Fruit fly (Drosophila melanogaster): ENCODE data around the gene RasGAP1.

Gene RasGAP1

DNA sequence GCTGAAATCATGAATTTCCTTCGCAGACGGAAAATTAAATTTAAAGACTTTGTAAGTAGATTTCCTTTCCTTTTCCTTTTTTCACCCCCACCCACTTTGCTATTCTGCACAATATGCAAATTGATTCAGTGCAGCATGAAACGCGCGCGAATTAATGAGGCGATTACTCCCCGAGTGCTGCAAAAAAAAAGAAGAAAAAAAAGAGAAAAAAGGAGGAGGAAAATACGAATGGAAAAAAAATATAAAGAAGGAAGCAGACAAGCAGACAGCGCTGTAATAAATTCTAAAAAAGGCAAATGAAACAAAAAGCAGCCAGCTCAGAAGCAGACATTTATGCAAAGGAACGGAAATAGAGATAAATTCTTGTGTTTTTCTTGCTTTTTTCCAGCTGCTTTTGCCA is 6.3 kb downstream of the RasGAP1 start (continued):
- TF ChIP-seq CG7368 (GFP tag; optimal IDR thresholded peaks at IDR 0.05) (peak; percentile 38), spab (GFP tag; optimal IDR thresholded peaks at IDR 0.05) (peak; percentile 73), CG6854 (GFP tag; optimal IDR thresholded peaks at IDR 0.05) (no peak), CG11762 (GFP tag; optimal IDR thresholded peaks at IDR 0.05; ENCODE audit: insufficient read depth) (peak; percentile 43), CG34406 (GFP tag; optimal IDR thresholded peaks at IDR 0.05) (no peak), CG3032 (tag; optimal IDR thresholded peaks at IDR 0.05) (peak; percentile 73), CG10631 (GFP tag; optimal IDR thresholded peaks at IDR 0.05) (peak; percentile 7), lz (GFP tag; optimal IDR thresholded peaks at IDR 0.05) (no peak), Lpt (GFP tag; optimal IDR thresholded peaks at IDR 0.05) (peak; percentile 84), CG4318 (GFP tag; optimal IDR thresholded peaks at IDR 0.05) (no peak), net (GFP tag; optimal IDR thresholded peaks at IDR 0.05) (peak; percentile 67), Eip93F (GFP tag; optimal IDR thresholded peaks at IDR 0.05) (no peak), dsx (GFP tag; optimal IDR thresholded peaks at IDR 0.05; ENCODE audit: poor library complexity, severe bottlenecking) (peak; percentile 66)

DNA sequence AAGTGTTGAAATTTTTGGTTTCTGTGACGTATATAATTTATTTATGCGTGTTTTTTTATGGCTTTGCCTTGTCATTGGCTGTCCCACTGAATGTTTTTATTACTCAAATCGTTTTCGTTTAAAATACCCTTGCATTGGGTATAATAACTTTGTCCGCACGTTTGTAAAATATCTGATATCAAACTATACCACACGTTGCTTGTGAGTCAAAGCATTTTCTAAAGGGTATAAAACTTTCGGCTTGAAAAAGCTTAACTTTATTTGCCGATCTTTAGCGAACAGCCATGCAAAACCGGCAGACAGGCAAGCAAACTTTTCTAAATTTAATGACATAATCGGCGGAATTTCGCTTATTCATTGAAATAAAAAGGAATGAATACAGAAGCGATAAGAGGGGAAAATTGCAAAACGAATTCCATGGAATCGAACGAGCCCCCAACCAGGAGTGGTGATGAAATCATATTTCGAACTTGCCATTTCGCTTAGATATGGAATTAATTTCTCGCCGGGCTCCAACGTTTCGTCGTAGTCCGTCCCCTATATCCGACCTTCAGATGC is 7.6 kb downstream of the RasGAP1 start:
- TF ChIP-seq lz (GFP tag; optimal IDR thresholded peaks at IDR 0.05) (peak; percentile 48), topi (GFP tag; optimal IDR thresholded peaks at IDR 0.05) (peak; percentile 41), achi (GFP tag; optimal IDR thresholded peaks at IDR 0.05) (no peak), CG15336 (GFP tag; IDR thresholded peaks at IDR 0.05) (0 out of 2 replicates have a peak, but pooled peaks have one; percentile 12), CG6163 (GFP tag; IDR thresholded peaks at IDR 0.05) (no peak), CG8119 (GFP tag; IDR thresholded peaks at IDR 0.05) (no peak), vri (GFP tag; optimal IDR thresholded peaks at IDR 0.05) (peak; percentile 86), CG3919 (GFP tag; optimal IDR thresholded peaks at IDR 0.05) (peak; percentile 4), CG31627 (GFP tag; optimal IDR thresholded peaks at IDR 0.05) (peak; percentile 48), Eip78C (GFP tag) (peak; percentile 69), Hr39 (GFP tag; optimal IDR thresholded peaks at IDR 0.05) (peak; percentile 66), OdsH (GFP tag; optimal IDR thresholded peaks at IDR 0.05) (peak; percentile 2), acj6 (GFP tag; optimal IDR thresholded peaks at IDR 0.05) (no peak), Ets21C (GFP tag; optimal IDR thresholded peaks at IDR 0.05) (peak; percentile 22), Ets96B (tag; optimal IDR thresholded peaks at IDR 0.05) (no peak), Blimp-1 (GFP tag; optimal IDR thresholded peaks at IDR 0.05) (peak; percentile 12), eg (GFP tag; IDR thresholded peaks at IDR 0.05) (0 out of 3 replicates have a peak, but pooled peaks have one; percentile 30), Hr4 (GFP tag; optimal IDR thresholded peaks at IDR 0.05) (peak; percentile 35), esn (GFP tag; optimal IDR thresholded peaks at IDR 0.05) (peak; percentile 58), cyc (GFP tag; optimal IDR thresholded peaks at IDR 0.05) (peak; percentile 62), svp (GFP tag) (peak; percentile 47)

DNA sequence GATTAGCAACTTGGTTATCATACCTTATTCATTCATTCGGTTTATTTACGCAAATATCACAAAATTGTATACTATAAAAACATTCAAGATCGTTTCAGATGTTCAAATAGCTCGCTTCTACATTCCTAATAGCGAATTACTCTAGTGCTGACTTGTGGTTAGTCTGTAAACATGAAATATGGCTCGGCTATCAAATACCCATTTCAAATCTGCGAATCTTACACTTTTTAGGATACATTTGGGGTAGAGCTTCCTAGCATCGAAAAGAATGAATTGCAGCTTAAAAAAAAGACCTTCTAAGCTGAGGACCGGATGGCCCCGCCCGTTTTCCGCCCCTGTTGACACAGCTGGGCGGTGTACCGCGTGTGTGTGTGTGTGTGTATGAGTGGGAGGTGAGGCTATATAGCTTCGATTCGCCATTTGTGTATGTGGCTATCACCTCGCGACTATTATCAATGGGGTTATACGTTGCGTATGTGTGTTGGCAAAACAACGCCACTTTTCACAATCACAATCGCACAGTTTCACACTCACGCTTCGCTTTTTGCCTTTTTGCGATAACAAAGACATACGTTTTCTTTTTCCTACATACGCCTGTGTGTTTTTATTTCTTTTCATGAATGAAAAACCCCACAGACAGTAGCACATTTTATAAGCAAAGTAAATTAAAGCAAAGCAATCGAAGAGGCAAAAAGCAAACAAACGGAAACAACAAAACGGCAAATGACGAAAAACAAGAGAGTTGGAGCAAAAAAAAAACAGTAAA is 8.3 kb downstream of the RasGAP1 start:
- TF ChIP-seq ss (GFP tag; optimal IDR thresholded peaks at IDR 0.05) (peak in 1 of 2 experiments; percentile 13), CG11902 (GFP tag; optimal IDR thresholded peaks at IDR 0.05) (no peak), CG9139 (GFP tag; optimal IDR thresholded peaks at IDR 0.05) (no peak), CG8319 (GFP tag; optimal IDR thresholded peaks at IDR 0.05) (no peak), CG15336 (GFP tag; IDR thresholded peaks at IDR 0.05) (no peak), vri (GFP tag; optimal IDR thresholded peaks at IDR 0.05) (no peak), Hr38 (GFP tag; optimal IDR thresholded peaks at IDR 0.05) (no peak), CG6163 (GFP tag; IDR thresholded peaks at IDR 0.05) (peak; percentile 59; the same call in 2 of the 3 replicates), Smox (GFP tag; optimal IDR thresholded peaks at IDR 0.05) (no peak), esn (GFP tag; optimal IDR thresholded peaks at IDR 0.05) (no peak), CG16779 (tag; optimal IDR thresholded peaks at IDR 0.05) (peak; percentile 62), Gug (GFP tag; IDR thresholded peaks at IDR 0.05) (no peak), svp (GFP tag) (peak; percentile 73), CG11762 (GFP tag; optimal IDR thresholded peaks at IDR 0.05; ENCODE audit: insufficient read depth) (no peak), CG10631 (GFP tag; optimal IDR thresholded peaks at IDR 0.05) (no peak), Hr39 (GFP tag; optimal IDR thresholded peaks at IDR 0.05) (no peak), spab (GFP tag; optimal IDR thresholded peaks at IDR 0.05) (no peak), topi (GFP tag; optimal IDR thresholded peaks at IDR 0.05) (no peak), Ets96B (tag; optimal IDR thresholded peaks at IDR 0.05) (peak; percentile 41), eg (GFP tag; IDR thresholded peaks at IDR 0.05) (0 out of 3 replicates have a peak, but pooled peaks have one; percentile 34), CG6276 (GFP tag; optimal IDR thresholded peaks at IDR 0.05) (peak; percentile 18), CG3032 (tag; optimal IDR thresholded peaks at IDR 0.05) (peak; percentile 22), Ets21C (GFP tag; optimal IDR thresholded peaks at IDR 0.05) (no peak), CG1621 (tag; optimal IDR thresholded peaks at IDR 0.05) (peak; percentile 12), CG8119 (GFP tag; IDR thresholded peaks at IDR 0.05) (peak; percentile 25; the same call in 1 of the 3 replicates), Sox14 (GFP tag; optimal IDR thresholded peaks at IDR 0.05) (peak; percentile 28), Eip78C (GFP tag) (peak; percentile 17), dsx (GFP tag; optimal IDR thresholded peaks at IDR 0.05; ENCODE audit: poor library complexity, severe bottlenecking) (peak; percentile 28)

Measured in whole organism, prepupa.